Fruit fly (Drosophila melanogaster) Kc167 (cell line): ENCODE results near the gene sbr.

ENCODE experiments used
- Myc ChIP-seq: fragments of >200 bp; optimal IDR thresholded peaks from 2 replicates; lab custom pipeline; 2017; ENCODE audit warnings: missing external identifiers
- Sin3A ChIP-seq: fragments of >200 bp; optimal IDR thresholded peaks from 2 replicates; lab custom pipeline; 2018; ENCODE audit warnings: missing external identifiers
- h ChIP-seq: fragments of >200 bp; optimal IDR thresholded peaks from 3 replicates; lab custom pipeline; 2018; ENCODE audit warnings: missing external identifiers
- insv ChIP-seq: fragments of >200 bp; optimal IDR thresholded peaks from 3 replicates; lab custom pipeline; 2018; ENCODE audit warnings: missing external identifiers
- psq ChIP-seq: fragments of >200 bp; optimal IDR thresholded peaks from 2 replicates; lab custom pipeline; 2017; ENCODE audit warnings: missing external identifiers
- ttk ChIP-seq: sonication (Bioruptor generic); optimal IDR thresholded peaks from 2 replicates; lab custom pipeline; 2017; ENCODE audit warnings: missing external identifiers

Gene sbr

dm6 chrX:10814113-10814512, 32.8 kb downstream of the sbr start:
- no peak for TF ChIP-seq ttk (lab: Kevin White, UChicago)
- no peak for TF ChIP-seq Sin3A (lab: Kevin White, UChicago)
- TF ChIP-seq h (lab: Kevin White, UChicago) = no peak
- no peak for TF ChIP-seq Myc
- TF ChIP-seq psq (lab: Kevin White, UChicago) = no peak
- no peak for TF ChIP-seq insv (lab: Kevin White, UChicago)

- TF ChIP-seq h (lab: Kevin White, UChicago) = no peak
- TF ChIP-seq Myc = no peak
- TF ChIP-seq insv (lab: Kevin White, UChicago) = no peak
- no peak for TF ChIP-seq psq (lab: Kevin White, UChicago)
- TF ChIP-seq Sin3A (lab: Kevin White, UChicago) = no peak
- no peak for TF ChIP-seq ttk (lab: Kevin White, UChicago)
Measured at dm6 chrX:10808684-10809083, 38.2 kb downstream of the sbr start.

- TF ChIP-seq psq (lab: Kevin White, UChicago) (no peak), Myc (no peak), Sin3A (lab: Kevin White, UChicago) (no peak), h (lab: Kevin White, UChicago) (no peak), insv (lab: Kevin White, UChicago) (no peak), ttk (lab: Kevin White, UChicago) (no peak)
Measured at dm6 chrX:10806718-10807412, 40.0 kb downstream of the sbr start.

dm6 chrX:10805651-10806191, 41.2 kb downstream of the sbr start:
- TF ChIP-seq Sin3A (lab: Kevin White, UChicago) (no peak), ttk (lab: Kevin White, UChicago) (no peak), insv (lab: Kevin White, UChicago) (no peak), Myc (no peak), psq (lab: Kevin White, UChicago) (no peak), h (lab: Kevin White, UChicago) (no peak)

- no peak for TF ChIP-seq insv (lab: Kevin White, UChicago)
- no peak for TF ChIP-seq ttk (lab: Kevin White, UChicago)
- no peak for TF ChIP-seq psq (lab: Kevin White, UChicago)
- no peak for TF ChIP-seq h (lab: Kevin White, UChicago)
- no peak for TF ChIP-seq Myc
- no peak for TF ChIP-seq Sin3A (lab: Kevin White, UChicago)
Measured at dm6 chrX:10804042-10804441, 42.9 kb downstream of the sbr start.

- TF ChIP-seq h (lab: Kevin White, UChicago) (no peak), psq (lab: Kevin White, UChicago) (no peak), Myc (no peak), insv (lab: Kevin White, UChicago) (no peak), ttk (lab: Kevin White, UChicago) (no peak), Sin3A (lab: Kevin White, UChicago) (no peak)
Measured at dm6 chrX:10802457-10803378, 44.2 kb downstream of the sbr start.

dm6 chrX:10801827-10802456, 45.0 kb downstream of the sbr start:
- no peak for TF ChIP-seq insv (lab: Kevin White, UChicago)

- TF ChIP-seq Sin3A (lab: Kevin White, UChicago) (no peak), ttk (lab: Kevin White, UChicago) (no peak), Myc (no peak), insv (lab: Kevin White, UChicago) (no peak), psq (lab: Kevin White, UChicago) (no peak), h (lab: Kevin White, UChicago) (no peak)
Measured at dm6 chrX:10801033-10801432, 45.9 kb downstream of the sbr start.

dm6 chrX:10789279-10789678, 57.6 kb downstream of the sbr start:
- TF ChIP-seq Myc (no peak), Sin3A (lab: Kevin White, UChicago) (no peak), insv (lab: Kevin White, UChicago) (no peak), psq (lab: Kevin White, UChicago) (no peak), ttk (lab: Kevin White, UChicago) (no peak), h (lab: Kevin White, UChicago) (no peak)

- no peak for TF ChIP-seq ttk (lab: Kevin White, UChicago)
- TF ChIP-seq psq (lab: Kevin White, UChicago) = no peak
- TF ChIP-seq insv (lab: Kevin White, UChicago) = no peak
- TF ChIP-seq Sin3A (lab: Kevin White, UChicago) = no peak
- TF ChIP-seq h (lab: Kevin White, UChicago) = no peak
- no peak for TF ChIP-seq Myc
Measured at dm6 chrX:10787352-10787751, 59.5 kb downstream of the sbr start.

dm6 chrX:10786443-10787097, 60.3 kb downstream of the sbr start, which contains the start of the genes Ant2 and sesB:
Ant2 (minus strand) TSS chrX:10786907.
sesB (minus strand) TSS chrX:10786958.
- TF ChIP-seq ttk (lab: Kevin White, UChicago) (no peak), h (lab: Kevin White, UChicago) (no peak), psq (lab: Kevin White, UChicago) (no peak), insv (lab: Kevin White, UChicago) (no peak), Myc (no peak), Sin3A (lab: Kevin White, UChicago) (no peak)
